Fruit fly (Drosophila melanogaster): ENCODE measurements around the gene CG9396.

Gene CG9396

DNA sequence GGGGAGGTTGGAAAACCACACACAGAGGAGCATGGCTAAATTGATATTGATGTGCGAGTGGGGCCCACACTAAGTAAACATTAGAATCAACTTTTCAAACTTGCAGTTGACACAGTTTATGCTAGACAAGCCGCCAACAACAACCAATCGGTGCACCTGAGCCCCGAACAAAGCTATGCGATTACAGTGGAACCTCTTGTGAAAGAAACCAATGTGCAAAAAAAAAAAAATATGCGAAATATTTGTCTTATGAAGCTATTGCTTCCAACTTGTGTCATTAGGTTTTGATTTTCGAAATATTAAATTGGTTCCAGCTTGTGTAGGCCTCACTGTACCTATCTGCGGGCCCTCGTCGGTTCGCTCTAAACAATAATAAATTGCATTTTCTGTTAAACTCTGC is 46.9 kb upstream of the CG9396 start (continued):
- TF ChIP-seq aop (GFP tag; IDR thresholded peaks at IDR 0.05): peak; percentile 69; the same call in 1 of the 2 replicates
- peak; percentile 84 for TF ChIP-seq H2.0 (GFP tag; IDR thresholded peaks at IDR 0.05)
- no peak for TF ChIP-seq fru (optimal IDR thresholded peaks at IDR 0.05)
- peak; percentile 33 for TF ChIP-seq Sox100B (GFP tag; optimal IDR thresholded peaks at IDR 0.05)
- TF ChIP-seq gem (tag; optimal IDR thresholded peaks at IDR 0.05): peak; percentile 80
- TF ChIP-seq Deaf1 (tag; optimal IDR thresholded peaks at IDR 0.05): no peak
- TF ChIP-seq Ada2b (GFP tag; IDR thresholded peaks at IDR 0.05): peak; percentile 77
- peak; percentile 2 for TF ChIP-seq CG6683 (GFP tag; optimal IDR thresholded peaks at IDR 0.05)
- peak; percentile 60 for TF ChIP-seq CG12071 (GFP tag; optimal IDR thresholded peaks at IDR 0.05)
- peak; percentile 81 for TF ChIP-seq ind (GFP tag; optimal IDR thresholded peaks at IDR 0.05)
- TF ChIP-seq CG7357 (GFP tag; IDR thresholded peaks at IDR 0.05): peak; percentile 57; the same call in 1 of the 3 replicates
- TF ChIP-seq Hr39 (optimal IDR thresholded peaks at IDR 0.05): no peak
- peak; percentile 82 for TF ChIP-seq row (GFP tag; IDR thresholded peaks at IDR 0.05)
- TF ChIP-seq sna (GFP tag; IDR thresholded peaks at IDR 0.05; ENCODE audit: partially characterized antibody): no peak
- peak; percentile 4 for TF ChIP-seq eyg (GFP tag; optimal IDR thresholded peaks at IDR 0.05)
- peak; percentile 74 for TF ChIP-seq ranshi (GFP tag; IDR thresholded peaks at IDR 0.05)
- TF ChIP-seq seq (GFP tag; IDR thresholded peaks at IDR 0.05): peak; percentile 65
- TF ChIP-seq bab2 (GFP tag; optimal IDR thresholded peaks at IDR 0.05): peak; percentile 76
- TF ChIP-seq CG6765 (GFP tag; optimal IDR thresholded peaks at IDR 0.05): no peak
- TF ChIP-seq lola (GFP tag; optimal IDR thresholded peaks at IDR 0.05): peak in 1 of 3 experiments; percentile 44
- peak; percentile 62; the same call in 1 of the 2 replicates for TF ChIP-seq toy (GFP tag; IDR thresholded peaks at IDR 0.05)
- no peak for TF ChIP-seq Kr (GFP tag; optimal IDR thresholded peaks at IDR 0.05)
- TF ChIP-seq slbo (GFP tag; IDR thresholded peaks at IDR 0.05): peak; percentile 80
- no peak for TF ChIP-seq CG3838 (GFP tag; optimal IDR thresholded peaks at IDR 0.05)
- TF ChIP-seq dmrt11E (tag; optimal IDR thresholded peaks at IDR 0.05): peak; percentile 66
- TF ChIP-seq zfh2 (GFP tag; optimal IDR thresholded peaks at IDR 0.05): peak; percentile 35
- TF ChIP-seq HmgD (GFP tag; optimal IDR thresholded peaks at IDR 0.05): no peak
- 0 out of 2 replicates have a peak, but pooled peaks have one; percentile 52 for TF ChIP-seq CG8765 (GFP tag; IDR thresholded peaks at IDR 0.05)
- TF ChIP-seq cg (GFP tag; optimal IDR thresholded peaks at IDR 0.05): no peak
- TF ChIP-seq CG1603 (tag; optimal IDR thresholded peaks at IDR 0.05): peak; percentile 87
- no peak for TF ChIP-seq insv (GFP tag; optimal IDR thresholded peaks at IDR 0.05)
- TF ChIP-seq br (optimal IDR thresholded peaks at IDR 0.05): no peak
- TF ChIP-seq CG13296 (GFP tag; optimal IDR thresholded peaks at IDR 0.05): peak; percentile 41
- no peak for TF ChIP-seq BtbVII (GFP tag; optimal IDR thresholded peaks at IDR 0.05)
- TF ChIP-seq CG10147 (GFP tag; optimal IDR thresholded peaks at IDR 0.05): no peak
- TF ChIP-seq CG10431 (GFP tag; optimal IDR thresholded peaks at IDR 0.05): no peak
- peak; percentile 71 for TF ChIP-seq NC2β (GFP tag; optimal IDR thresholded peaks at IDR 0.05)
- peak; percentile 73 for TF ChIP-seq wor (GFP tag; IDR thresholded peaks at IDR 0.05)
- peak; percentile 59 for TF ChIP-seq CG7786 (GFP tag; optimal IDR thresholded peaks at IDR 0.05)
- no peak for TF ChIP-seq CG15479 (GFP tag; optimal IDR thresholded peaks at IDR 0.05)
- peak; percentile 21 for TF ChIP-seq Elba2 (GFP tag; optimal IDR thresholded peaks at IDR 0.05)
- peak; percentile 45; the same call in 1 of the 2 replicates for TF ChIP-seq sim (GFP tag; IDR thresholded peaks at IDR 0.05)
- peak; percentile 26 for TF ChIP-seq Fer2 (tag; optimal IDR thresholded peaks at IDR 0.05)
- TF ChIP-seq gro (GFP tag; optimal IDR thresholded peaks at IDR 0.05): no peak
- TF ChIP-seq bcd (GFP tag; optimal IDR thresholded peaks at IDR 0.05): peak; percentile 66
- TF ChIP-seq jing (GFP tag; optimal IDR thresholded peaks at IDR 0.05): peak; percentile 64
- TF ChIP-seq pan (optimal IDR thresholded peaks at IDR 0.05): no peak
- TF ChIP-seq pan (GFP tag; optimal IDR thresholded peaks at IDR 0.05 in 1 of 2, IDR thresholded peaks at IDR 0.05 in 1 of 2): peak in 1 of 2 experiments; percentile 86
- peak; percentile 31 for TF ChIP-seq salm (tag; optimal IDR thresholded peaks at IDR 0.05)
- peak; percentile 76 for TF ChIP-seq tin (GFP tag; optimal IDR thresholded peaks at IDR 0.05)
- peak; percentile 74 for TF ChIP-seq repo (GFP tag; optimal IDR thresholded peaks at IDR 0.05)
- no peak for TF ChIP-seq prd (optimal IDR thresholded peaks at IDR 0.05)
- TF ChIP-seq prd (GFP tag; IDR thresholded peaks at IDR 0.05): peak; percentile 91

Data from whole organism, embryonic.